Worm (Caenorhabditis elegans) whole organism, mixed stage, embryonic: ENCODE results near the gene cls-3.

ENCODE experiments used
- M03D4.4 ChIP-seq: sonication (generic microtip); optimal IDR thresholded peaks from 2 replicates; lab custom pipeline; 2017; ENCODE audit warnings: mild to moderate bottlenecking, missing genetic modification characterization, missing compliant biosample characterization
- ceh-39 ChIP-seq: fragments of 150-350 bp; optimal IDR thresholded peaks from 2 replicates; lab custom pipeline; 2014; ENCODE audit warnings: missing biosample characterization, missing genetic modification characterization
- ceh-43 ChIP-seq: fragments of 200-800 bp; sonication (Bioruptor generic); optimal IDR thresholded peaks from 2 replicates; lab custom pipeline; 2018; ENCODE audit warnings: mild to moderate bottlenecking, missing genetic modification characterization, moderate library complexity, missing compliant biosample characterization
- unc-62 ChIP-seq: fragments of 150-350 bp; optimal IDR thresholded peaks from 2 replicates; lab custom pipeline; 2014; ENCODE audit warnings: missing biosample characterization, missing genetic modification reagents, missing genetic modification characterization

DNA sequence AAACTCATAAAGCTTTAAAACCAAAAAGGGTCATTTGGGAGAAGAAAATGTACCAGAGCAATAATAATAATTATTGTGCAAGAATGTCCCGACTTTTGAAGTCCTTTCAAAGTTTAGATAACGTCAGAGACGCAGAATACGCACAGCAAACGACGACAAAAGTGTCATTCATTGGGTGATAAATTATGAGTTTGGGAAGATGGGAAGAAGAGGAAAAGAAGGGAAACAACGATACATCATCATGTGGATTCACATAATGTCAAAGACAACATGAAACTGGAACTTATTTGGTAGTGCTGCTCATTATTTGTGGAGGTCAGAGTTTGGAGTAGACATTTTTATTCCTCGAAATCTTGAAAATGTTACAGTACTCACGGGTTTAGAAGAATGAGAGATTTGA lies 13.0 kb downstream of the cls-3 start:
- TF ChIP-seq M03D4.4 (tag; lab: Kevin White, UChicago) = no peak
- no peak for TF ChIP-seq ceh-39 (tag; lab: Kevin White, UChicago)
- TF ChIP-seq unc-62 = peak; percentile 58
- TF ChIP-seq ceh-43 (GFP tag; lab: Kevin White, UChicago) = no peak
